Worm (Caenorhabditis elegans): ENCODE results near the gene rep-1.

rep-1 gene

DNA sequence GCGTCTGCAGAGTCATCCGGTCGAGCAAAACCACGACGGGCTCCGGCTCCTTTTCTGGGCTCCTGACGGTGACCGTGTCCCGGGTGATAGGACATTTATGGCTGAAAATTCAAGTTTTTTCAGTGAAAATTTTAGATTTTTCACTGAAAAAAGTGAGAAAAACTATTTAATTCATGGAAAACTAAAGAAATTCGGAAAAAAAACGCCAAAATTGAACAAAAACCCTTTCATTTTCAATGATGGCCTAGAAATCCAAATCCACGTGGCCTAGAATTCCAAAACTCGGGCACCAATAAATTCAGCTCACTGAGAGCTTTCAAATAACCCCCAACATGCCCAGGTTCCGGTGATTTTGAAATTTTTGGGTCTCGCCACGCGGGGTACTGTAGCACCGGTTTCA lies 15.8 kb upstream of the rep-1 start, which contains the start of gene ddx-35:
Gene ddx-35 (minus strand): TSS at position 101 of the 400 bp plus-strand sequence.
- TF ChIP-seq tbx-7 (tag; optimal IDR thresholded peaks at IDR 0.05) (no peak), unc-86 (tag; optimal IDR thresholded peaks at IDR 0.05) (no peak), ceh-2 (tag; optimal IDR thresholded peaks at IDR 0.05) (no peak), ceh-31 (tag; optimal IDR thresholded peaks at IDR 0.05) (no peak), elt-2 (tag; optimal IDR thresholded peaks at IDR 0.05) (no peak), nhr-11 (tag; optimal IDR thresholded peaks at IDR 0.05) (no peak), sox-2 (GFP tag; IDR thresholded peaks at IDR 0.05) (no peak), pat-9 (tag; optimal IDR thresholded peaks at IDR 0.05) (no peak), ceh-18 (tag; optimal IDR thresholded peaks at IDR 0.05) (no peak), madf-2 (tag; optimal IDR thresholded peaks at IDR 0.05) (no peak), fkh-6 (tag; optimal IDR thresholded peaks at IDR 0.05) (no peak)

DNA sequence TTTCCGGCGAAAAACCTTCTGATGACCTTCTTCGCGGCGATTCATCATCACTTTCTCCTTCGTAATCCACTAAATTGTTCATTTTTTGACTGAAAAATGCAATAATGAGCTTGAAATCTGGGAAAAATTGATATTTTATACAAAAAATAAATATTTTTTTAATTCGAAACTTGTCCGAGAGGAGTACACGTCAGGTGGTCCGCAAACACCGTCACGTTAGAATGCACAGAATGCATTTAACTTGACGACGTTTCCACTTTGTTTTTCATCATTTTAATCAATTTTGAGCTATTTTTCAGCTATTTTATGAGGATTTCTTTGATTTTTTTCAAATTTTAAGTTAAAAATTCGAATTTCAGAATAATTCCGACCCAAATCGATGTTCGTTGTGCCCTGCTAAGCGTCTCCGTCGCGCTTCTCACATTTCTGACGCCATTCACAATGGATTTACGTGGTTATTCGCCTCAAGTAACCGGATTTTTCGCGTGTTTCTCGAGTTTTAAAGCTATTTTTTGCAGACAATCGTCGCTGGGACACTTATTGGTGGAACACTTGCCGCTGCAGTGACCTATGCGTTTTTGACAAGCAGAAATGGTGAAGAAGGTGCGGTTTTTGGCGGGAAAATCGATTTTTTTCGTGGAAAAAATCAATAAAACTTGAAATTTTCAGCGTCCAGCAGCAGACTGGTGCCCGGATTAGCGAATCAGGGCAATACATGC lies 11.5 kb upstream of the rep-1 start, which contains the start of the genes eelo-1 and Y67D2.2:
Gene eelo-1 (minus strand): TSS at position 89 of the 719 bp plus-strand sequence.
Gene Y67D2.2 (plus strand): TSS at position 360 of the 719 bp plus-strand sequence.
- TF ChIP-seq ceh-30 (tag; optimal IDR thresholded peaks at IDR 0.05), result peak; percentile 43
- peak; percentile 8 for TF ChIP-seq nfya-1 (tag; optimal IDR thresholded peaks at IDR 0.05)
- TF ChIP-seq ama-1 (optimal IDR thresholded peaks at IDR 0.05), result no peak
- no peak for TF ChIP-seq F13H6.1 (tag; optimal IDR thresholded peaks at IDR 0.05)

DNA sequence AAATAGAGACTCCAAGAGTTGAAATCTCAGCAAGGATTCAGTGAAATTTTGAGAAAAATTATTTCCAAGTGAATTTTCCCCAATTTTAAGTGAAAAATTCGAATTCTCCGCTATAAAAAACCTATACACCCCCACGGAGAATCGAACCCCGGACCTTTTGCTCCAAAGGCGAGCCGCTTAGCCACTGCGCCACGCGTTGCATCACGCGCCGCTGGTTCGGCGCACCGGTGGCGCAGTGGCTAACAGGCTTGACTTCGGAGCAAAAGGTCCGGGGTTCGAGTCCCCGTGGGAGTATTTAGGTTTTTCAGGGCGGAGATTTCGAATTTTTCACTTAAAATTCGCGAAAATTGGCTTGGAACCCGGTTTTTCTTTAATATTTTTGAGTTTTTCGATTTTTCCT lies 5.5 kb downstream of the rep-1 start:
- no peak for TF ChIP-seq dve-1 (tag; optimal IDR thresholded peaks at IDR 0.05)
- TF ChIP-seq odd-2 (tag; optimal IDR thresholded peaks at IDR 0.05), result no peak
- no peak for TF ChIP-seq unc-42 (tag; optimal IDR thresholded peaks at IDR 0.05)
- TF ChIP-seq F13H6.1 (tag; optimal IDR thresholded peaks at IDR 0.05), result no peak
- no peak for TF ChIP-seq Y22D7AL.16 (tag; optimal IDR thresholded peaks at IDR 0.05)
- TF ChIP-seq ahr-1 (tag; optimal IDR thresholded peaks at IDR 0.05), result no peak
- TF ChIP-seq ets-4 (tag; optimal IDR thresholded peaks at IDR 0.05), result no peak
- TF ChIP-seq ceh-6 (GFP tag; optimal IDR thresholded peaks at IDR 0.05), result no peak
- no peak for TF ChIP-seq npax-4 (tag; optimal IDR thresholded peaks at IDR 0.05)
- no peak for TF ChIP-seq pha-2 (tag; optimal IDR thresholded peaks at IDR 0.05)
- TF ChIP-seq dmd-4 (tag; optimal IDR thresholded peaks at IDR 0.05; ENCODE audit: borderline replicate concordance), result no peak
- TF ChIP-seq pros-1 (tag; optimal IDR thresholded peaks at IDR 0.05), result no peak
- no peak for TF ChIP-seq sox-2 (GFP tag; IDR thresholded peaks at IDR 0.05)
- no peak for TF ChIP-seq T23F11.4 (GFP tag; optimal IDR thresholded peaks at IDR 0.05)
- TF ChIP-seq eyg-1 (tag; optimal IDR thresholded peaks at IDR 0.05), result no peak
- TF ChIP-seq fkh-10 (GFP tag; optimal IDR thresholded peaks at IDR 0.05), result no peak
- no peak for TF ChIP-seq nhr-232 (tag; optimal IDR thresholded peaks at IDR 0.05)
- no peak for TF ChIP-seq ceh-9 (tag; optimal IDR thresholded peaks at IDR 0.05)

DNA sequence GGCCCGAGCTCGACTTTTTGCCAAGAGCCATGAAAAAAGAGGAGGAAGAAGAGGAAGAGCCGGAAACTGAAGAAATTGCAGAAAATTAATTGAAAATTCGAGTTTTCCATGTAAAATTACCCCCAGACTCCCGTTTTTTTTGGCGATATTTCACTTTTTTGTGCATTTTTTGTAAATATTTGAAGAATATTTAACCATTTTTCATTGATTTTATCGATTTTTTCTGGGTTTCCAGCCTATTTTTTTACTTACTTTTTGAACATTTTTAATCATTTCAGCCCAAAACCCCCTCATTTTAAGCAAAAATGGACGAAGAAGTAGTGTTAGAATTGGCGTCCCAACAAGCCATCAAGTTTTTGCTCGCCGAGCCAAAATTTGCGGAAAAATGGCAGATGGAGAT lies 6.3 kb downstream of the rep-1 start, which contains the start of gene Y22D7AL.7:
Gene Y22D7AL.7 (plus strand): TSS at position 301 of the 400 bp plus-strand sequence.
- TF ChIP-seq nhr-11 (tag; optimal IDR thresholded peaks at IDR 0.05) (no peak), fkh-10 (GFP tag; optimal IDR thresholded peaks at IDR 0.05) (no peak), ceh-31 (tag; optimal IDR thresholded peaks at IDR 0.05) (no peak), unc-86 (tag; optimal IDR thresholded peaks at IDR 0.05) (no peak), K02D7.2 (tag; optimal IDR thresholded peaks at IDR 0.05) (no peak), pag-3 (tag; optimal IDR thresholded peaks at IDR 0.05; ENCODE audit: borderline replicate concordance) (no peak), unc-55 (GFP tag; optimal IDR thresholded peaks at IDR 0.05) (no peak), hlh-8 (tag; optimal IDR thresholded peaks at IDR 0.05) (no peak), ceh-9 (tag; optimal IDR thresholded peaks at IDR 0.05) (no peak)

All from whole organism, late embryonic.